Worm (Caenorhabditis elegans) whole organism, mixed stage, embryonic: ENCODE measurements around the gene grwd-1.

ENCODE experiments used
- flh-1 ChIP-seq: fragments of 200-800 bp; sonication (Bioruptor generic); optimal IDR thresholded peaks from 2 replicates; lab custom pipeline; 2018; ENCODE audit warnings: mild to moderate bottlenecking, missing genetic modification characterization, moderate library complexity, missing compliant biosample characterization
- lin-13 ChIP-seq: fragments of 150-350 bp; optimal IDR thresholded peaks from 2 replicates; lab custom pipeline; 2014; ENCODE audit warnings: missing biosample characterization, missing genetic modification characterization
- mab-5 ChIP-seq: fragments of 150-350 bp; optimal IDR thresholded peaks from 2 replicates; lab custom pipeline; 2014; ENCODE audit warnings: missing biosample characterization, missing genetic modification characterization
- nhr-237 ChIP-seq: fragments of 150-350 bp; optimal IDR thresholded peaks from 2 replicates; lab custom pipeline; 2014; ENCODE audit warnings: missing biosample characterization, missing genetic modification characterization
- snpc-4 ChIP-seq: fragments of 150-350 bp; optimal IDR thresholded peaks from 2 replicates; lab custom pipeline; 2014; ENCODE audit warnings: missing biosample characterization, missing genetic modification characterization

DNA sequence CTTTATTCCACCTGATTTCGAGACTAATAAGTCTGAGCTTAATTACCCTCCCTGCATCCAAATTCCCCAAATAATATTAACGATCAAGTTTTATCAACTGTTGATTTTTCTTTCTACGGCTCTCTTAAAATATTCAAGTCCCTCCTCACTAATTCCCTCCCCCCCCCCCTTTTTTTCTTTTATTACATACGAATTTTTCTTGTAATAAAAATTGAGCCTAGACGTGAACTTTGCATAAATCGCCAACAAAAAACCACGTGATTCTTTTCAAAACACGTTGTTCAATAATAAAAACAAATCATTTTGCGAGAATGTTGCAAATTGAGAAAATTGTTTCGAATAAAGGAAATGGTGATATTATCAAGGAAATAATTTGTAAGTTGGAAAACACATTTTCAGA, 35.2 kb downstream of the grwd-1 start, which contains the start of gene K10D2.8:
- TF ChIP-seq mab-5 (tag; lab: Kevin White, UChicago) (no peak), lin-13 (tag; lab: Kevin White, UChicago) (no peak), nhr-237 (tag; lab: Kevin White, UChicago) (no peak), snpc-4 (tag; lab: Kevin White, UChicago) (no peak), flh-1 (GFP tag; lab: Kevin White, UChicago) (no peak)
